Worm (Caenorhabditis elegans) whole organism, early embryonic: Measurements from ENCODE around the gene ugt-6.

Source experiments
- B0310.2 ChIP-seq: sonication (generic microtip); optimal IDR thresholded peaks from 2 replicates; lab custom pipeline; 2016; ENCODE audit warnings: mild to moderate bottlenecking, missing genetic modification characterization, missing compliant biosample characterization
- F13C5.2 ChIP-seq: sonication (generic microtip); optimal IDR thresholded peaks from 2 replicates; lab custom pipeline; 2017; ENCODE audit warnings: mild to moderate bottlenecking, missing genetic modification characterization, inconsistent platforms, missing compliant biosample characterization
- aly-1 ChIP-seq: sonication (generic microtip); optimal IDR thresholded peaks from 2 replicates; lab custom pipeline; 2016; ENCODE audit warnings: missing genetic modification characterization, missing compliant biosample characterization
- ama-1 ChIP-seq: fragments of 150-350 bp; optimal IDR thresholded peaks from 2 replicates; lab custom pipeline; 2014
- ceh-13 ChIP-seq: fragments of 200-800 bp; sonication (Bioruptor generic); optimal IDR thresholded peaks from 2 replicates; lab custom pipeline; 2018; ENCODE audit warnings: mild to moderate bottlenecking, missing genetic modification characterization, missing compliant biosample characterization
- ceh-36 ChIP-seq: sonication (generic microtip); optimal IDR thresholded peaks from 2 replicates; lab custom pipeline; 2016; ENCODE audit warnings: missing genetic modification characterization, inconsistent platforms, missing compliant biosample characterization
- ets-7 ChIP-seq: sonication (generic microtip); optimal IDR thresholded peaks from 2 replicates; lab custom pipeline; 2016; ENCODE audit warnings: missing genotype, missing genetic modification characterization, missing compliant biosample characterization
- flt-1 ChIP-seq: fragments of 200-800 bp; sonication (Bioruptor generic); IDR thresholded peaks from 2 replicates; pipeline ENCODE4 v1.3.6; 2022; ENCODE audit warnings: missing genetic modification characterization, missing compliant biosample characterization
- hmbx-1 ChIP-seq: sonication (generic microtip); optimal IDR thresholded peaks from 2 replicates; lab custom pipeline; 2016; ENCODE audit warnings: mild to moderate bottlenecking, missing genetic modification characterization, missing compliant biosample characterization
- hmg-4 ChIP-seq: fragments of 200-800 bp; sonication (Bioruptor generic); optimal IDR thresholded peaks from 2 replicates; lab custom pipeline; 2018; ENCODE audit warnings: mild to moderate bottlenecking, missing genetic modification characterization, missing compliant biosample characterization
- hnd-1 ChIP-seq: sonication (generic microtip); optimal IDR thresholded peaks from 2 replicates; lab custom pipeline; 2016; ENCODE audit warnings: missing genetic modification characterization, missing compliant biosample characterization
- pes-1 ChIP-seq: fragments of 200-800 bp; sonication (Bioruptor generic); IDR thresholded peaks from 2 replicates; pipeline ENCODE4 v1.3.6; 2022; ENCODE audit warnings: missing genetic modification reagents, missing genetic modification characterization, missing compliant biosample characterization
- scrt-1 ChIP-seq: fragments of 200-800 bp; sonication (Bioruptor generic); IDR thresholded peaks from 2 replicates; pipeline ENCODE4 v1.3.6; 2022; ENCODE audit warnings: missing genetic modification characterization, missing compliant biosample characterization
- sea-1 ChIP-seq: fragments of 200-800 bp; sonication (Bioruptor generic); conservative IDR thresholded peaks from 2 replicates; pipeline ENCODE4 v1.3.6; 2022; ENCODE audit warnings: missing genetic modification characterization, missing compliant biosample characterization
- tbx-11 ChIP-seq: fragments of 200-800 bp; sonication (Bioruptor generic); IDR thresholded peaks from 2 replicates; pipeline ENCODE4 v1.3.6; 2022; ENCODE audit warnings: missing genetic modification characterization, missing compliant biosample characterization
- tbx-37 ChIP-seq: fragments of 200-800 bp; sonication (Bioruptor generic); conservative IDR thresholded peaks from 2 replicates; pipeline ENCODE4 v1.3.6; 2022; ENCODE audit warnings: missing genetic modification reagents, missing genetic modification characterization, missing compliant biosample characterization
- tra-4 ChIP-seq: sonication (generic microtip); optimal IDR thresholded peaks from 2 replicates; lab custom pipeline; 2017; ENCODE audit warnings: missing genetic modification characterization, missing compliant biosample characterization

Gene ugt-6

DNA sequence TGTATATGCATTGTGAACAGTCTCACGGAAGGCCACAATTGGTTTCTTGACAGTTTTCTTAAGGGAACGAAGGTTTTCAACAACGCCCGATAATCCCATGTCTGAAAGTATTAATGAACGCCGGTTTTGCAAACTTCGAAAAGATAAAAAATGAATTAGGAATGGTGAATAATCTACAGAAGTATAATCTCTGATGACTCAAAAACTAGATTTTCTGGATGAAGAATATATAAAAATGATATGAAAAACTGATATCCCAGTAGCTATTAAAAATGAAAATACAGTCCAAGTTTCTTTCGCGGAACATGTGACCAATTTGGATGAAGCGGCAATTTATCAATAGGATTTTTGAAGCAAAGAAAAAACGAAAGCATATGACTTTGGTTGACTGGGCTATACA, 16.0 kb upstream of the ugt-6 start, which contains the start of gene ZC443.3:
TSS of gene ZC443.3 (minus strand) at position 101 of the 400 bp plus-strand sequence.
- TF ChIP-seq ceh-36: no peak
- no peak for TF ChIP-seq flt-1 (GFP tag; lab: Robert Waterston, UW)

DNA sequence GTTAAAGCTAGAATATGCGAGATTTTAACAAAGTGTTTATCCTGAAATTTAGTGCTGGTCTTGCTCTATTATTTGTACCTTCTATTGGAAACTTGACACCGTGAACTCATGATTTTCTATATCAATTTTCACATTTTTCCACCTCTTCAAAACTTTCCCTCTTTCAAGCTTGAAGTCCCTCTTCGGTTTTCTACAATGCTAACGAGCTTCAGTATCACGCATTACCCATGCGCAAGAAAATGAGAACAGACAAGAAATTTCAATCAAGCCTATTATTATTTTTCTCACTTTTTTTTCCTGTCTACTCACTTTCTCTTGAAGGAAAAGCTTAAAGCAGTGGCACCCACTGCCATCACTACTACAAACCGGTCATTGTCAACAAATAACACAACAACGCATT, 13.8 kb upstream of the ugt-6 start:
- no peak for TF ChIP-seq hmg-4 (GFP tag; lab: Kevin White, UChicago)
- TF ChIP-seq tbx-11 (GFP tag; lab: Robert Waterston, UW): no peak
- no peak for TF ChIP-seq sea-1
- no peak for TF ChIP-seq ceh-36
- TF ChIP-seq ama-1 (lab: Kevin White, UChicago): no peak
- no peak for TF ChIP-seq ets-7 (tag; lab: Kevin White, UChicago)
- TF ChIP-seq tra-4 (tag; lab: Kevin White, UChicago): no peak
- TF ChIP-seq F13C5.2 (tag; lab: Kevin White, UChicago): no peak
- TF ChIP-seq flt-1 (GFP tag; lab: Robert Waterston, UW): no peak
- TF ChIP-seq scrt-1: no peak
- no peak for TF ChIP-seq pes-1 (GFP tag; lab: Robert Waterston, UW)
- no peak for TF ChIP-seq tbx-37
- no peak for TF ChIP-seq hmbx-1
- no peak for TF ChIP-seq ceh-13 (GFP tag; lab: Kevin White, UChicago)
- no peak for TF ChIP-seq hnd-1

DNA sequence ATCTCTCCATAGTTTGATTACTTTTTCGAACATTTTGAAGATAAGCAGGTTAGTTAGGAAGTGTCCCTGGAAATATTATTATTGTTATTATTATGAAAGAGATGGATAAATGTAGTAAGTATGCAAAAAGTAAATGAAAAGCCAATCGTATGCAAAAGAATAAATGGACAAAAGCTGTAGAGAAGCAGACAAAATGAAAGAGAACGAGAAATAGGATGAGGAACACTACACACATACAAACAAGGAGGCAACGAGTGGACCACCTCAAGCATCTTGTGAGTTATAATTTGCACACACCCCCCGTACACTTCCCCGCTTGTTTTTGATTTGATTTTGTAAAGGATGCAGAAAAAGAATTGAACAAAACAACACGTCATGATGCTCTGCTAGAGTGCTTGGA, 13.1 kb upstream of the ugt-6 start, which contains the start of gene ZC443.2:
TSS of gene ZC443.2 (minus strand) at position 67 of the 400 bp plus-strand sequence.
- no peak for TF ChIP-seq ama-1 (lab: Kevin White, UChicago)
- no peak for TF ChIP-seq hmbx-1

DNA sequence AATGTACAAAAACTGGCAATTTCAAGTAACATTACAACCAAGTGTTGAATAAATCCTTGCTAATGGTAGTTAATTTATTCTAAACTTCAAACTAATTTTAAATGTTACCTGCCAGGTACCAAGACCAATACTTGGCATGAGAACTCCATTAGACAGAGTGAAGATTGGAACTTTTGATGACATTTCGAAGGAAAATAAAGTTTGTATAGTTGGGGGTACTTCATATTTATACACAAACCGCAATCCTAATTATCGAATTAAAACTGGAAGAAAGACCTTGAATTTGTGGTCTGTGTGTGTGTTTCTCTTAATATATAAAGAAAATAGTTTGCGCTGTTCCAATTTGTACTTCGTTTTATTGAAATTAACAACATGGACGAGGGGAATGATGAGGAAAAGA, 11.9 kb upstream of the ugt-6 start, which contains the start of gene ZC443.1:
TSS of gene ZC443.1 (minus strand) at position 205 of the 400 bp plus-strand sequence.
- TF ChIP-seq ceh-36: no peak
- TF ChIP-seq tbx-11 (GFP tag; lab: Robert Waterston, UW): no peak
- no peak for TF ChIP-seq sea-1
- TF ChIP-seq F13C5.2 (tag; lab: Kevin White, UChicago): no peak
- TF ChIP-seq pes-1 (GFP tag; lab: Robert Waterston, UW): no peak
- TF ChIP-seq scrt-1: no peak
- no peak for TF ChIP-seq hnd-1
- no peak for TF ChIP-seq tbx-37
- no peak for TF ChIP-seq hmbx-1
- TF ChIP-seq hmg-4 (GFP tag; lab: Kevin White, UChicago): no peak
- TF ChIP-seq tra-4 (tag; lab: Kevin White, UChicago): no peak
- no peak for TF ChIP-seq ama-1 (lab: Kevin White, UChicago)
- no peak for TF ChIP-seq B0310.2 (tag; lab: Kevin White, UChicago)
- TF ChIP-seq flt-1 (GFP tag; lab: Robert Waterston, UW): no peak
- no peak for TF ChIP-seq ets-7 (tag; lab: Kevin White, UChicago)
- no peak for TF ChIP-seq aly-1
- no peak for TF ChIP-seq ceh-13 (GFP tag; lab: Kevin White, UChicago)

DNA sequence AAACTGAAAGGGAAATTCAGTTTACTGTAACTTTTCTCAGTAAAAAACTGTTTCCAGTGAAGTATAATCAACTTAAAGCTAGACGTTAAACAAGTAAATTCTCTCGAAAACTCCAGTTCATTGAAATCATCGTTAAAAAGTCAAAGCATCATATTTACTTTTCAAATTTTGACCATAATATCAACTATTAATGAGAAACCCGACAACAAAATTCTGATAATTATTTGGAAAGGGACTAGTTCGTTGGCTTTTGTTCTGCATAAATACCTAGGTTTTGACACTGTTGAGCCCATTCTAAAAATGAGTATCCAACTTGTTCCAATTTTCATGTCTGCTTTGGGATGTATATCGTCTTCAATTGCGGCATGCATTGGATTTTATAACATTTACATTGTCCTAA, 8.2 kb upstream of the ugt-6 start, which contains the start of gene ZC443.7:
TSS of gene ZC443.7 (plus strand) at position 301 of the 400 bp plus-strand sequence.
- TF ChIP-seq ceh-36 (no peak), hmbx-1 (no peak), pes-1 (GFP tag; lab: Robert Waterston, UW) (no peak), B0310.2 (tag; lab: Kevin White, UChicago) (no peak), ama-1 (lab: Kevin White, UChicago) (no peak), flt-1 (GFP tag; lab: Robert Waterston, UW) (no peak), F13C5.2 (tag; lab: Kevin White, UChicago) (no peak), tbx-11 (GFP tag; lab: Robert Waterston, UW) (no peak), ets-7 (tag; lab: Kevin White, UChicago) (no peak), tra-4 (tag; lab: Kevin White, UChicago) (no peak), hmg-4 (GFP tag; lab: Kevin White, UChicago) (no peak), hnd-1 (no peak), aly-1 (no peak), tbx-37 (no peak), ceh-13 (GFP tag; lab: Kevin White, UChicago) (no peak), scrt-1 (no peak), sea-1 (no peak)

DNA sequence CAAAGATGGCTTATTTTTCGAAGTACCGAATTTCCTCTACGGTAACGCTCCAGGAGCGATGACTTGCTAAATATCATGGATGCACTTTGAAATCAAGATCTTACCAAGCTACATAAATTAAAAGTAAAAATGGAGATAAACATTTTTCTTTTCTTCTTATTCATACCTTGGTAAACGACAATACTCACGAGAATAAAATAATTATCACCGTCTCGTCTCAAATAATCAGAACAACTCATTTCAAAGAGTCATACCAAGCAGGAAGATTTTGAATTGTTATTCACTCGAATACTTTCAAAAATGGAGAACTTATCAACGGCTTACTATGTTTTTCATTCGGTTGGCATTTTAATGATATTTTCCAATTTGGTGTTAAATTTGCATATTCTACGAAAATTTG, 5.2 kb upstream of the ugt-6 start, which contains the start of gene srbc-45:
TSS of gene srbc-45 (plus strand) at position 301 of the 400 bp plus-strand sequence.
- TF ChIP-seq tbx-11 (GFP tag; lab: Robert Waterston, UW): no peak
- no peak for TF ChIP-seq tbx-37
- TF ChIP-seq ceh-36: no peak
- TF ChIP-seq ets-7 (tag; lab: Kevin White, UChicago): no peak
- TF ChIP-seq tra-4 (tag; lab: Kevin White, UChicago): no peak
- TF ChIP-seq ama-1 (lab: Kevin White, UChicago): no peak
- TF ChIP-seq ceh-13 (GFP tag; lab: Kevin White, UChicago): no peak

DNA sequence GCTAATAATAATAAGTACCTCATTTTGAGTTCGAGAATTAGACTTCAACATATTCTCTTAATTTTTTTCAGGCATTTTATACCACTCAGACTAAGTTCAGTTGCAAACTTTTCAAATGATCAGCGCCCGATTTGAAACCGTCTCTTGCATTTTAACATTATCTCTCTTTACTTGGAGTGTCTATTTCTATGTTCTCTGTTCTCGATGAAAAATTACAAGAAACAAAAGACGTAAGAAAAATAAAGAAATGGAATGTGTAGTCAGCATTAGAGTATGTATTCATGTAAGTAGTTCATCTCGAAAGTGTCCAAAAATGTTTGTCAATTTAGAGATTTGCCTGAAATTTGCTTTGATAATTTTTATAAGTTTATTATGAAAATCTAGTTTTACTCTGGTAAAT, 2.1 kb upstream of the ugt-6 start, which contains the start of gene ugt-3:
TSS of gene ugt-3 (minus strand) at position 101 of the 400 bp plus-strand sequence.
- TF ChIP-seq B0310.2 (tag; lab: Kevin White, UChicago): no peak
- TF ChIP-seq aly-1: no peak
- no peak for TF ChIP-seq tbx-11 (GFP tag; lab: Robert Waterston, UW)
- TF ChIP-seq sea-1: no peak

DNA sequence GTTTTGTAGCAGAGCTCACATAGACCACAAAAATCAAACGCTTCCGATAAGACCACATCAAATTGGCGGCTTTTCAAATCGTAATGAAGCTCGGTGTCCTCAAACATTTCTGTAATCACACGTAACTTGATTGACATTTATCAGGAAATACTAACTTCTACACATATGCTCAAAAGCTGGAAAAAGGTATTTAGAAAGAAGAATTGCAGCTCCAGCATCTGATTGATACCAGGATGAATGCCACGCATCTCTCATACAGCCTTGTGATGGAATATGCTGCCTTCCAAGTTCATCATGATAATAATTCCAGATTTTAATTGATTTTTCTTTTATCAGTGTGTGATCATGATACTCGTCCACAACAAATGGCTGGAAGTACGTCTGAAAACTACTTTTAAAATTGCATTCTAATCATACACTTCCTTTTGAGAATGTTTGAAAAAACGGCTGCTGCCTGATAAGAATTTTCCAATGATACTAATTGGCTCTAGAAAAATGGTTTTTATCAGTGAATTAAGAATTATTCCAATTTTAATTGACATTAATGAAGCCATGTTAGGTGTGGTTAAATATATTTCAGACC, 1.0 kb downstream of the ugt-6 start:
- no peak for TF ChIP-seq ama-1 (lab: Kevin White, UChicago)
- no peak for TF ChIP-seq tra-4 (tag; lab: Kevin White, UChicago)
- TF ChIP-seq flt-1 (GFP tag; lab: Robert Waterston, UW): no peak
- no peak for TF ChIP-seq F13C5.2 (tag; lab: Kevin White, UChicago)
- TF ChIP-seq hmbx-1: no peak
- TF ChIP-seq hnd-1: no peak
- TF ChIP-seq hmg-4 (GFP tag; lab: Kevin White, UChicago): no peak
